Fruit fly (Drosophila melanogaster) whole organism, wandering third instar larva: ENCODE data around the gene CG33096.
"Not testable (repeated sequence)": the region's sequence is repeated elsewhere in the genome, so short reads cannot be mapped to it uniquely, and the experiment has no call there.

Experiments
- CG9705 ChIP-seq: fragments of 200-800 bp; sonication (Bioruptor generic); optimal IDR thresholded peaks from 2 replicates; lab custom pipeline; 2018; ENCODE audit warnings: missing biosample characterization, mild to moderate bottlenecking, missing genetic modification characterization
- CrebA ChIP-seq: fragments of 200-800 bp; sonication (Bioruptor generic); optimal IDR thresholded peaks from 2 replicates; lab custom pipeline; 2016; ENCODE audit warnings: missing biosample characterization, mild to moderate bottlenecking, missing genetic modification characterization, borderline replicate concordance
- Dfd ChIP-seq: fragments of >200 bp; optimal IDR thresholded peaks from 2 replicates; lab custom pipeline; 2017; ENCODE audit warnings: missing biosample characterization, missing genetic modification characterization
- Dif ChIP-seq: fragments of 200-275, 200-300 bp; sonication (Bioruptor generic); optimal IDR thresholded peaks from 2 replicates; lab custom pipeline; 2018; ENCODE audit warnings: missing biosample characterization, missing genetic modification characterization; ENCODE audit not compliant: partially characterized antibody
- HLH106 ChIP-seq: fragments of 200-800 bp; optimal IDR thresholded peaks from 3 replicates; lab custom pipeline; 2019; ENCODE audit warnings: missing biosample characterization, mild to moderate bottlenecking, missing genetic modification characterization, moderate library complexity
- Hnf4 ChIP-seq: fragments of 200-800 bp; sonication (Bioruptor generic); optimal IDR thresholded peaks from 2 replicates; lab custom pipeline; 2016; ENCODE audit warnings: missing biosample characterization, mild to moderate bottlenecking, missing genetic modification characterization
- Hr83 ChIP-seq: fragments of 200-300 bp; sonication (Bioruptor generic); optimal IDR thresholded peaks from 2 replicates; lab custom pipeline; 2016; ENCODE audit warnings: missing biosample characterization, mild to moderate bottlenecking, missing genetic modification characterization, moderate library complexity; ENCODE audit not compliant: poor library complexity, severe bottlenecking
- Jra ChIP-seq: sonication (Bioruptor generic); optimal IDR thresholded peaks from 2 replicates; lab custom pipeline; 2016; ENCODE audit warnings: missing biosample characterization, missing genetic modification characterization
- Mio ChIP-seq: sonication (Bioruptor generic); optimal IDR thresholded peaks from 2 replicates; lab custom pipeline; 2016; ENCODE audit warnings: missing biosample characterization, missing genetic modification characterization
- N ChIP-seq: fragments of >200 bp; optimal IDR thresholded peaks from 2 replicates; lab custom pipeline; 2018; ENCODE audit warnings: missing biosample characterization, missing external identifiers, missing genetic modification characterization
- OdsH ChIP-seq: fragments of 200-800 bp; sonication (Bioruptor generic); optimal IDR thresholded peaks from 2 replicates; lab custom pipeline; 2016; ENCODE audit warnings: missing biosample characterization, mild to moderate bottlenecking, missing genetic modification characterization
- Rel ChIP-seq, 2 experiments: fragments of 200-800 bp; sonication (Bioruptor generic) in 1 of 2; optimal IDR thresholded peaks; 2 replicates in 1 of 2; 3 replicates in 1 of 2; lab custom pipeline; 2016 to 2019; ENCODE audit warnings: mild to moderate bottlenecking in 2 of 2, missing biosample characterization in 2 of 2, missing genetic modification characterization in 2 of 2, moderate library complexity in 1 of 2
- Sp1 ChIP-seq: fragments of 200-800 bp; sonication (Bioruptor generic); optimal IDR thresholded peaks from 3 replicates; lab custom pipeline; 2019; ENCODE audit warnings: missing biosample characterization, mild to moderate bottlenecking, missing genetic modification characterization, moderate library complexity
- br ChIP-seq: fragments of 200-800 bp; sonication (Bioruptor generic); optimal IDR thresholded peaks from 2 replicates; lab custom pipeline; 2016; ENCODE audit warnings: missing biosample characterization, missing genetic modification characterization
- brk ChIP-seq: fragments of 200-800 bp; sonication (Bioruptor generic); optimal IDR thresholded peaks from 2 replicates; lab custom pipeline; 2016; ENCODE audit warnings: missing biosample characterization, mild to moderate bottlenecking, missing genetic modification characterization
- dl ChIP-seq, 2 experiments: fragments of 175-275, 200-275 bp in 1 of 2; fragments of 200-275 bp in 1 of 2; sonication (Bioruptor generic); optimal IDR thresholded peaks; lab custom pipeline; 2018; ENCODE audit warnings: mild to moderate bottlenecking in 2 of 2, missing biosample characterization in 2 of 2, missing genetic modification characterization in 2 of 2, moderate library complexity in 2 of 2; ENCODE audit not compliant: partially characterized antibody in 2 of 2, insufficient read depth in 1 of 2
- dmrt93B ChIP-seq: fragments of 200-800 bp; sonication (Bioruptor generic); optimal IDR thresholded peaks from 2 replicates; lab custom pipeline; 2018; ENCODE audit warnings: missing biosample characterization, mild to moderate bottlenecking, missing genetic modification characterization
- dsf ChIP-seq: sonication (Bioruptor generic); optimal IDR thresholded peaks from 2 replicates; lab custom pipeline; 2016; ENCODE audit warnings: missing biosample characterization, missing genetic modification characterization, borderline replicate concordance
- foxo ChIP-seq, 2 experiments: fragments of 200-800 bp; sonication (Bioruptor generic); optimal IDR thresholded peaks; 2 replicates in 1 of 2; 3 replicates in 1 of 2; lab custom pipeline; 2016 to 2017; ENCODE audit warnings: missing biosample characterization in 2 of 2, missing genetic modification characterization in 2 of 2
- h ChIP-seq: fragments of 200-800 bp; sonication (Bioruptor generic); optimal IDR thresholded peaks from 3 replicates; lab custom pipeline; 2016; ENCODE audit warnings: missing biosample characterization, mild to moderate bottlenecking, missing genetic modification characterization
- lola ChIP-seq: fragments of >200 bp; optimal IDR thresholded peaks from 2 replicates; lab custom pipeline; 2017; ENCODE audit warnings: missing biosample characterization, missing genetic modification characterization
- pan ChIP-seq: fragments of >200 bp; optimal IDR thresholded peaks from 2 replicates; lab custom pipeline; 2017
- psq ChIP-seq: fragments of 200-800 bp; sonication (Bioruptor generic); optimal IDR thresholded peaks from 3 replicates; lab custom pipeline; 2017; ENCODE audit warnings: missing biosample characterization, mild to moderate bottlenecking, missing genetic modification characterization, moderate library complexity
- rgr ChIP-seq: fragments of 200-800 bp; sonication (Bioruptor generic); optimal IDR thresholded peaks from 3 replicates; lab custom pipeline; 2016; ENCODE audit warnings: missing biosample characterization, mild to moderate bottlenecking, missing genetic modification characterization
- sv ChIP-seq: fragments of 200-800 bp; sonication (Bioruptor generic); optimal IDR thresholded peaks from 3 replicates; lab custom pipeline; 2016; ENCODE audit warnings: missing biosample characterization, missing genetic modification characterization
- tai ChIP-seq: sonication (Bioruptor generic); optimal IDR thresholded peaks from 2 replicates; lab custom pipeline; 2016; ENCODE audit warnings: missing biosample characterization, missing genetic modification characterization
- woc ChIP-seq: sonication (Bioruptor generic); optimal IDR thresholded peaks from 2 replicates; lab custom pipeline; 2016; ENCODE audit warnings: missing biosample characterization, mild to moderate bottlenecking, missing genetic modification characterization

Gene CG33096

dm6 chr3R:25123262-25123661 lies 25.8 kb downstream of the CG33096 start, which contains the start of gene vig2:
Gene vig2, plus strand, starts transcription at chr3R:25123373.
- peak; percentile 61 for TF ChIP-seq rgr (GFP tag; lab: Kevin White, UChicago)
- TF ChIP-seq dmrt93B (GFP tag; lab: Kevin White, UChicago), result peak; percentile 60
- peak; percentile 43 for TF ChIP-seq CG9705 (GFP tag; lab: Kevin White, UChicago)
- TF ChIP-seq Hr83 (GFP tag; lab: Kevin White, UChicago), result peak; percentile 68
- peak; percentile 33 for TF ChIP-seq HLH106 (tag; lab: Kevin White, UChicago)
- TF ChIP-seq Sp1 (GFP tag; lab: Kevin White, UChicago), result peak; percentile 26

dm6 chr3R:25126823-25127222 lies 29.4 kb downstream of the CG33096 start:
- TF ChIP-seq foxo (GFP tag; optimal IDR thresholded peaks at IDR 0.05; lab: Kevin White, UChicago), result no peak
- no peak for TF ChIP-seq CrebA (GFP tag; lab: Kevin White, UChicago)
- TF ChIP-seq tai (GFP tag; lab: Kevin White, UChicago), result no peak
- no peak for TF ChIP-seq Mio
- no peak for TF ChIP-seq brk
- no peak for TF ChIP-seq br
- no peak for TF ChIP-seq Dfd (GFP tag; lab: Kevin White, UChicago)
- TF ChIP-seq Rel (GFP tag; optimal IDR thresholded peaks at IDR 0.05; lab: Kevin White, UChicago), result no peak
- no peak for TF ChIP-seq Rel (tag; optimal IDR thresholded peaks at IDR 0.05; lab: Kevin White, UChicago)
- no peak for TF ChIP-seq Hr83 (GFP tag; lab: Kevin White, UChicago)
- TF ChIP-seq Jra, result no peak
- TF ChIP-seq Hnf4 (GFP tag; lab: Kevin White, UChicago), result no peak
- TF ChIP-seq OdsH (GFP tag; lab: Kevin White, UChicago), result no peak
- TF ChIP-seq dsf (GFP tag; lab: Kevin White, UChicago), result no peak
- no peak for TF ChIP-seq psq (GFP tag; lab: Kevin White, UChicago)
- TF ChIP-seq lola (GFP tag; lab: Kevin White, UChicago), result no peak
- no peak for TF ChIP-seq dmrt93B (GFP tag; lab: Kevin White, UChicago)
- TF ChIP-seq rgr (GFP tag; lab: Kevin White, UChicago), result no peak
- no peak for TF ChIP-seq Sp1 (GFP tag; lab: Kevin White, UChicago)

dm6 chr3R:25127231-25127689 lies 29.8 kb downstream of the CG33096 start, which contains the start of the genes Mocs2A, Mocs2B and Clbn:
Gene Mocs2A, minus strand, starts transcription at chr3R:25127359.
Gene Mocs2B, minus strand, starts transcription at chr3R:25127359.
Gene Clbn, plus strand, starts transcription at chr3R:25127502.
- TF ChIP-seq h (GFP tag; lab: Kevin White, UChicago), result peak; percentile 12
- no peak for TF ChIP-seq pan
- TF ChIP-seq Jra, result peak; percentile 14

- not testable (repeated sequence) for TF ChIP-seq CrebA, woc, rgr (GFP tag; lab: Kevin White, UChicago)
Observed at dm6 chr3R:25131042-25131441, 33.6 kb downstream of the CG33096 start, which contains the start of gene Bili. Gene Bili, plus strand, starts transcription at chr3R:25131306.

- peak; percentile 37 to 73 for TF ChIP-seq dl (GFP tag; optimal IDR thresholded peaks at IDR 0.05; lab: Kevin White, UChicago; ENCODE audit: insufficient read depth in 1 of 2, partially characterized antibody in 2 of 2)
- TF ChIP-seq Dif, result peak; percentile 68
- peak; percentile 48 for TF ChIP-seq N (GFP tag; lab: Kevin White, UChicago)
- no peak for TF ChIP-seq sv (GFP tag; lab: Kevin White, UChicago)
- TF ChIP-seq, all 38 proteins: peak for 3
Observed at dm6 chr3R:25137565-25138367, 40.3 kb downstream of the CG33096 start, which contains the start of gene danr. Gene danr, plus strand, starts transcription at chr3R:25138072.
